Worm (Caenorhabditis elegans) whole organism, L1 larva: ENCODE data around the gene cni-1.

ENCODE experiments used
- C16A3.4 ChIP-seq: fragments of 150-350 bp; optimal IDR thresholded peaks from 2 replicates; lab custom pipeline; 2014; ENCODE audit warnings: missing biosample characterization, missing genetic modification characterization
- aha-1 ChIP-seq: fragments of 150-350 bp; optimal IDR thresholded peaks from 2 replicates; lab custom pipeline; 2014; ENCODE audit warnings: missing biosample characterization, missing genetic modification characterization
- alr-1 ChIP-seq: fragments of 200-800 bp; sonication (Bioruptor generic); optimal IDR thresholded peaks from 2 replicates; lab custom pipeline; 2018; ENCODE audit warnings: borderline replicate concordance, mild to moderate bottlenecking, missing genetic modification characterization, missing compliant biosample characterization
- aly-2 ChIP-seq: fragments of 150-350 bp; optimal IDR thresholded peaks from 2 replicates; lab custom pipeline; 2014; ENCODE audit warnings: missing biosample characterization, missing genetic modification characterization
- ama-1 ChIP-seq: fragments of 150-350 bp; optimal IDR thresholded peaks from 2 replicates; lab custom pipeline; 2014
- ceh-82 ChIP-seq, 3 experiments: fragments of 150-350 bp in 1 of 3; sonication (generic microtip) in 2 of 3; optimal IDR thresholded peaks; 2 replicates each; lab custom pipeline; 2014 to 2017; ENCODE audit warnings: missing biosample characterization in 3 of 3, missing genetic modification characterization in 3 of 3
- dpl-1 ChIP-seq, 3 experiments: fragments of 150-350 bp in 2 of 3; sonication (generic microtip) in 1 of 3; optimal IDR thresholded peaks; 2 replicates each; lab custom pipeline; 2014 to 2017; ENCODE audit warnings: missing biosample characterization in 3 of 3, missing genetic modification characterization in 3 of 3, missing genetic modification reagents in 3 of 3
- dsc-1 ChIP-seq: sonication (generic microtip); optimal IDR thresholded peaks from 2 replicates; lab custom pipeline; 2016; ENCODE audit warnings: mild to moderate bottlenecking, missing genetic modification characterization, missing compliant biosample characterization
- efl-1 ChIP-seq, 4 experiments: fragments of 150-350 bp; optimal IDR thresholded peaks in 3 of 4; peaks in 1 of 4; 1 replicate in 1 of 4; 2 replicates in 3 of 4; lab custom pipeline; 2014; ENCODE audit warnings: missing biosample characterization in 2 of 4, missing genetic modification characterization in 2 of 4, missing genetic modification reagents in 2 of 4
- egl-13 ChIP-seq: sonication (generic microtip); optimal IDR thresholded peaks from 2 replicates; lab custom pipeline; 2016; ENCODE audit warnings: missing genotype, missing genetic modification reagents, missing genetic modification characterization, missing compliant biosample characterization
- egl-27 ChIP-seq, 2 experiments: fragments of 150-350 bp in 1 of 2; sonication (generic microtip); optimal IDR thresholded peaks; 3 replicates each; lab custom pipeline; 2017 to 2018; ENCODE audit warnings: missing biosample characterization in 2 of 2, missing genetic modification characterization in 2 of 2, missing genetic modification reagents in 2 of 2
- elt-2 ChIP-seq: sonication (generic microtip); optimal IDR thresholded peaks from 2 replicates; lab custom pipeline; 2016; ENCODE audit warnings: missing genetic modification characterization, mild to moderate bottlenecking, inconsistent platforms, missing compliant biosample characterization, missing genetic modification reagents
- fkh-8 ChIP-seq: sonication (generic microtip); optimal IDR thresholded peaks from 2 replicates; lab custom pipeline; 2016; ENCODE audit warnings: mild to moderate bottlenecking, missing genetic modification characterization, missing compliant biosample characterization
- hlh-17 ChIP-seq: fragments of 200-800 bp; sonication (Bioruptor generic); optimal IDR thresholded peaks from 2 replicates; lab custom pipeline; 2018; ENCODE audit warnings: missing genetic modification characterization, mild to moderate bottlenecking, missing compliant biosample characterization, moderate library complexity, borderline replicate concordance
- hlh-4 ChIP-seq: sonication (generic microtip); optimal IDR thresholded peaks from 2 replicates; lab custom pipeline; 2016; ENCODE audit warnings: mild to moderate bottlenecking, missing genetic modification characterization, missing compliant biosample characterization
- hpl-2 ChIP-seq: fragments of 150-350 bp; optimal IDR thresholded peaks from 2 replicates; lab custom pipeline; 2014; ENCODE audit warnings: missing biosample characterization, missing genetic modification reagents, missing genetic modification characterization
- irx-1 ChIP-seq: sonication (generic microtip); optimal IDR thresholded peaks from 2 replicates; lab custom pipeline; 2016; ENCODE audit warnings: missing genetic modification characterization, missing compliant biosample characterization
- isw-1 ChIP-seq: fragments of 200-800 bp; sonication (Bioruptor generic); IDR thresholded peaks from 2 replicates; pipeline ENCODE4 v1.3.6; 2022; ENCODE audit warnings: missing genetic modification characterization, missing compliant biosample characterization
- jun-1 ChIP-seq: fragments of 150-350 bp; optimal IDR thresholded peaks from 2 replicates; lab custom pipeline; 2014; ENCODE audit warnings: missing biosample characterization, missing genetic modification reagents, missing genetic modification characterization
- lin-13 ChIP-seq: fragments of 150-350 bp; optimal IDR thresholded peaks from 2 replicates; lab custom pipeline; 2014; ENCODE audit warnings: missing biosample characterization, missing genetic modification reagents, missing genetic modification characterization
- lin-14 ChIP-seq: fragments of 200-800 bp; sonication (Bioruptor generic); optimal IDR thresholded peaks from 2 replicates; lab custom pipeline; 2018; ENCODE audit warnings: mild to moderate bottlenecking, missing genetic modification characterization, moderate library complexity, missing compliant biosample characterization
- lin-35 ChIP-seq, 2 experiments: fragments of 150-350 bp; optimal IDR thresholded peaks; 2 replicates each; lab custom pipeline; 2014; ENCODE audit warnings: missing biosample characterization in 2 of 2, missing genetic modification characterization in 2 of 2, missing genetic modification reagents in 2 of 2
- lin-39 ChIP-seq: fragments of 150-350 bp; optimal IDR thresholded peaks from 2 replicates; lab custom pipeline; 2014; ENCODE audit warnings: missing biosample characterization, missing genetic modification reagents, missing genetic modification characterization
- lir-3 ChIP-seq: sonication (generic microtip); optimal IDR thresholded peaks from 2 replicates; lab custom pipeline; 2016; ENCODE audit warnings: mild to moderate bottlenecking, missing genetic modification characterization, moderate library complexity, missing compliant biosample characterization; ENCODE audit not compliant: poor library complexity
- lsy-2 ChIP-seq, 2 experiments: fragments of 150-350 bp; optimal IDR thresholded peaks; 2 replicates each; lab custom pipeline; 2014; ENCODE audit warnings: missing biosample characterization in 2 of 2, missing genetic modification characterization in 2 of 2
- mab-9 ChIP-seq: fragments of 200-800 bp; sonication (Bioruptor generic); IDR thresholded peaks from 2 replicates; pipeline ENCODE4 v1.3.6; 2022; ENCODE audit warnings: missing genetic modification reagents, missing genetic modification characterization, missing compliant biosample characterization
- mdl-1 ChIP-seq, 2 experiments: fragments of 150-350 bp; optimal IDR thresholded peaks; 2 replicates each; lab custom pipeline; 2014 to 2017; ENCODE audit warnings: missing biosample characterization in 2 of 2, missing genetic modification characterization in 2 of 2, inconsistent platforms in 1 of 2
- mef-2 ChIP-seq: fragments of 150-350 bp; optimal IDR thresholded peaks from 2 replicates; lab custom pipeline; 2014; ENCODE audit warnings: missing biosample characterization, missing genetic modification characterization
- mep-1 ChIP-seq: fragments of 150-350 bp; optimal IDR thresholded peaks from 2 replicates; lab custom pipeline; 2014; ENCODE audit warnings: missing biosample characterization, missing genetic modification characterization
- nhr-19 ChIP-seq: fragments of 200-800 bp; sonication (Bioruptor generic); conservative IDR thresholded peaks from 2 replicates; pipeline ENCODE4 v1.3.6; 2022; ENCODE audit warnings: missing genetic modification characterization, missing compliant biosample characterization
- nhr-20 ChIP-seq: sonication (generic microtip); optimal IDR thresholded peaks from 2 replicates; lab custom pipeline; 2016; ENCODE audit warnings: mild to moderate bottlenecking, missing genetic modification characterization, missing compliant biosample characterization
- nhr-47 ChIP-seq: sonication (generic microtip); optimal IDR thresholded peaks from 2 replicates; lab custom pipeline; 2016; ENCODE audit warnings: mild to moderate bottlenecking, missing genetic modification characterization, moderate library complexity, missing compliant biosample characterization
- nhr-71 ChIP-seq: sonication (generic microtip); optimal IDR thresholded peaks from 2 replicates; lab custom pipeline; 2016; ENCODE audit warnings: mild to moderate bottlenecking, missing genetic modification characterization, moderate library complexity, missing compliant biosample characterization
- nhr-77 ChIP-seq: fragments of 150-350 bp; optimal IDR thresholded peaks from 2 replicates; lab custom pipeline; 2014; ENCODE audit warnings: missing biosample characterization, missing genetic modification characterization
- nhr-85 ChIP-seq: sonication (generic microtip); peaks from one replicate; lab custom pipeline; 2016; ENCODE audit warnings: missing genetic modification characterization, inconsistent platforms, missing compliant biosample characterization
- pax-3 ChIP-seq: fragments of 200-800 bp; sonication (Bioruptor generic); optimal IDR thresholded peaks from 2 replicates; lab custom pipeline; 2018; ENCODE audit warnings: mild to moderate bottlenecking, missing genetic modification characterization, moderate library complexity, missing compliant biosample characterization
- pqm-1 ChIP-seq: sonication (generic microtip); optimal IDR thresholded peaks from 3 replicates; lab custom pipeline; 2017; ENCODE audit warnings: missing biosample characterization, missing genetic modification characterization
- rnt-1 ChIP-seq: sonication (generic microtip); optimal IDR thresholded peaks from 2 replicates; lab custom pipeline; 2016; ENCODE audit warnings: mild to moderate bottlenecking, missing genetic modification characterization, moderate library complexity, missing compliant biosample characterization
- skn-1 ChIP-seq: fragments of 150-350 bp; optimal IDR thresholded peaks from 2 replicates; lab custom pipeline; 2014; ENCODE audit warnings: missing biosample characterization, missing genetic modification characterization
- snu-23 ChIP-seq: sonication (generic microtip); optimal IDR thresholded peaks from 2 replicates; lab custom pipeline; 2016; ENCODE audit warnings: missing genetic modification characterization, missing compliant biosample characterization
- sptf-1 ChIP-seq: fragments of 150-350 bp; optimal IDR thresholded peaks from 2 replicates; lab custom pipeline; 2014; ENCODE audit warnings: missing biosample characterization, missing genetic modification characterization
- sup-37 ChIP-seq: fragments of 200-800 bp; sonication (Bioruptor generic); optimal IDR thresholded peaks from 2 replicates; lab custom pipeline; 2018; ENCODE audit warnings: mild to moderate bottlenecking, missing genetic modification characterization, missing compliant biosample characterization
- swsn-7 ChIP-seq: sonication (generic microtip); optimal IDR thresholded peaks from 2 replicates; lab custom pipeline; 2016; ENCODE audit warnings: missing genetic modification characterization, missing compliant biosample characterization
- tbx-2 ChIP-seq: sonication (generic microtip); optimal IDR thresholded peaks from 2 replicates; lab custom pipeline; 2016; ENCODE audit warnings: missing genetic modification characterization, missing compliant biosample characterization
- unc-86 ChIP-seq: sonication (generic microtip); optimal IDR thresholded peaks from 2 replicates; lab custom pipeline; 2016; ENCODE audit warnings: missing genetic modification characterization, missing compliant biosample characterization
- xbp-1 ChIP-seq: sonication (generic microtip); optimal IDR thresholded peaks from 2 replicates; lab custom pipeline; 2016; ENCODE audit warnings: missing genetic modification characterization, missing compliant biosample characterization
- zag-1 ChIP-seq: fragments of 150-350 bp; optimal IDR thresholded peaks from 2 replicates; lab custom pipeline; 2014; ENCODE audit warnings: missing biosample characterization, missing genetic modification characterization
- ztf-11 ChIP-seq, 2 experiments: sonication (generic microtip); optimal IDR thresholded peaks; 2 replicates each; lab custom pipeline; 2016 to 2017; ENCODE audit warnings: missing genetic modification characterization in 2 of 2, missing biosample characterization in 1 of 2, missing compliant biosample characterization in 1 of 2
- ztf-4 ChIP-seq: fragments of 150-350 bp; optimal IDR thresholded peaks from 2 replicates; lab custom pipeline; 2014; ENCODE audit warnings: missing biosample characterization, missing genetic modification characterization

The cni-1 gene

ce11 chrV:13179986-13180591 is at the start of gene cni-1:
Gene cni-1, plus strand, starts transcription at chrV:13180330.
- TF ChIP-seq efl-1 (optimal IDR thresholded peaks at IDR 0.05; lab: Kevin White, UChicago) (no peak), efl-1 (GFP tag; optimal IDR thresholded peaks at IDR 0.05 in 1 of 2; lab: Kevin White, UChicago) (peak in 1 of 2 experiments; percentile 37), sup-37 (GFP tag; lab: Kevin White, UChicago) (no peak)

- TF ChIP-seq nhr-77 (tag; lab: Kevin White, UChicago), result peak; percentile 13
- peak; percentile 49 for TF ChIP-seq nhr-47 (tag; lab: Kevin White, UChicago)
- peak; percentile 84 for TF ChIP-seq elt-2
- TF ChIP-seq nhr-20 (tag; lab: Kevin White, UChicago), result peak; percentile 29
- TF ChIP-seq fkh-8, result peak; percentile 82
- TF ChIP-seq sptf-1 (tag; lab: Kevin White, UChicago), result no peak
- TF ChIP-seq C16A3.4 (tag; lab: Kevin White, UChicago), result no peak
- no peak for TF ChIP-seq hlh-17 (GFP tag; lab: Kevin White, UChicago)
- TF ChIP-seq irx-1 (tag; lab: Kevin White, UChicago), result peak; percentile 50
- no peak for TF ChIP-seq lir-3
- no peak for TF ChIP-seq lin-13 (GFP tag; lab: Kevin White, UChicago)
- TF ChIP-seq pqm-1 (tag; lab: Kevin White, UChicago), result no peak
- TF ChIP-seq hpl-2 (GFP tag; lab: Kevin White, UChicago), result no peak
- peak in 1 of 2 experiments; percentile 28 for TF ChIP-seq egl-27 (tag; optimal IDR thresholded peaks at IDR 0.05; lab: Kevin White, UChicago)
- TF ChIP-seq jun-1 (tag; lab: Kevin White, UChicago), result peak; percentile 61
- no peak for TF ChIP-seq aly-2 (tag; lab: Kevin White, UChicago)
- peak; percentile 36; the same call in 1 of the 2 replicates for TF ChIP-seq isw-1 (GFP tag; lab: Robert Waterston, UW)
- peak; percentile 88 for TF ChIP-seq lin-14 (GFP tag; lab: Kevin White, UChicago)
- no peak for TF ChIP-seq zag-1 (tag; lab: Kevin White, UChicago)
- TF ChIP-seq rnt-1 (tag; lab: Kevin White, UChicago), result peak; percentile 42
- TF ChIP-seq xbp-1 (tag; lab: Kevin White, UChicago), result peak; percentile 36
- TF ChIP-seq dsc-1 (tag; lab: Kevin White, UChicago), result peak; percentile 2
- TF ChIP-seq dpl-1 (GFP tag; optimal IDR thresholded peaks at IDR 0.05; lab: Kevin White, UChicago), result peak in 1 of 3 experiments; percentile 49
- peak; percentile 37 for TF ChIP-seq ztf-4 (tag; lab: Kevin White, UChicago)
- no peak for TF ChIP-seq hlh-4 (tag; lab: Kevin White, UChicago)
- peak; percentile 12 for TF ChIP-seq skn-1 (tag; lab: Kevin White, UChicago)
- no peak for TF ChIP-seq nhr-85 (tag; lab: Kevin White, UChicago)
- TF ChIP-seq pax-3 (tag; lab: Kevin White, UChicago), result peak; percentile 26
- TF ChIP-seq ztf-11 (tag; optimal IDR thresholded peaks at IDR 0.05; lab: Kevin White, UChicago), result peak in 1 of 2 experiments; percentile 16
- TF ChIP-seq ceh-82 (tag; optimal IDR thresholded peaks at IDR 0.05; lab: Kevin White, UChicago), result peak; percentile 23 to 68 (median 54)
- TF ChIP-seq tbx-2 (tag; lab: Kevin White, UChicago), result peak; percentile 47
- peak; percentile 38 to 41 for TF ChIP-seq lin-35 (GFP tag; optimal IDR thresholded peaks at IDR 0.05; lab: Kevin White, UChicago)
- TF ChIP-seq nhr-71 (tag; lab: Kevin White, UChicago), result peak; percentile 62
- no peak for TF ChIP-seq lin-39 (tag; lab: Kevin White, UChicago)
- no peak for TF ChIP-seq aha-1
- TF ChIP-seq nhr-19 (GFP tag; lab: Robert Waterston, UW), result peak; percentile 52
- TF ChIP-seq ama-1, result peak; percentile 33
- no peak for TF ChIP-seq mab-9
- TF ChIP-seq mdl-1 (tag; optimal IDR thresholded peaks at IDR 0.05; lab: Kevin White, UChicago), result peak in 1 of 2 experiments; percentile 12
- TF ChIP-seq efl-1 (optimal IDR thresholded peaks at IDR 0.05; lab: Kevin White, UChicago), result peak; percentile 27 to 40
- no peak for TF ChIP-seq efl-1 (GFP tag; optimal IDR thresholded peaks at IDR 0.05 in 1 of 2; lab: Kevin White, UChicago)
- TF ChIP-seq mep-1 (tag; lab: Kevin White, UChicago), result peak; percentile 28
- peak; percentile 48 for TF ChIP-seq snu-23 (GFP tag; lab: Kevin White, UChicago)
- TF ChIP-seq unc-86 (tag; lab: Kevin White, UChicago), result peak; percentile 51
- peak; percentile 10 to 49 for TF ChIP-seq lsy-2 (tag; optimal IDR thresholded peaks at IDR 0.05; lab: Kevin White, UChicago)
- TF ChIP-seq egl-13 (tag; lab: Kevin White, UChicago), result peak; percentile 57
- TF ChIP-seq alr-1 (tag; lab: Kevin White, UChicago), result no peak
- TF ChIP-seq mef-2 (tag; lab: Kevin White, UChicago), result peak; percentile 14
- peak; percentile 57 for TF ChIP-seq swsn-7 (tag; lab: Kevin White, UChicago)
Measured at ce11 chrV:13130439-13130840, 49.7 kb upstream of the cni-1 start.
